Worm (Caenorhabditis elegans): ENCODE results near the gene glr-4.
A peak's percentile ranks its signal among the peaks of the same experiment; 100 is the strongest.

The glr-4 gene

ce11 chrII:7783467-7783959 is 10.6 kb downstream of the glr-4 start, which contains the start of gene skr-17 (continued):
- TF ChIP-seq B0336.3 (GFP tag; IDR thresholded peaks at IDR 0.05), result no peak
- TF ChIP-seq mes-4 (tag; optimal IDR thresholded peaks at IDR 0.05), result no peak
- TF ChIP-seq sptf-2 (GFP tag; optimal IDR thresholded peaks at IDR 0.05), result no peak
- no peak for TF ChIP-seq nfya-1 (tag; optimal IDR thresholded peaks at IDR 0.05; ENCODE audit: borderline replicate concordance, insufficient read depth)
- TF ChIP-seq ceh-91 (GFP tag; IDR thresholded peaks at IDR 0.05), result 0 out of 2 replicates have a peak, but pooled peaks have one; percentile 12
- no peak for TF ChIP-seq nhr-120 (GFP tag; IDR thresholded peaks at IDR 0.05)
- TF ChIP-seq nhr-80 (tag; optimal IDR thresholded peaks at IDR 0.05), result no peak
- no peak for TF ChIP-seq ekl-4 (GFP tag; IDR thresholded peaks at IDR 0.05)
- TF ChIP-seq cebp-1 (GFP tag; IDR thresholded peaks at IDR 0.05), result no peak
- no peak for TF ChIP-seq cebp-1 (tag; optimal IDR thresholded peaks at IDR 0.05)
- TF ChIP-seq hmg-20 (GFP tag; IDR thresholded peaks at IDR 0.05), result no peak
- no peak for TF ChIP-seq zfh-2 (GFP tag; conservative IDR thresholded peaks at IDR 0.05)
- no peak for TF ChIP-seq ztf-22 (GFP tag; optimal IDR thresholded peaks at IDR 0.05)
- no peak for TF ChIP-seq sdz-38 (tag; optimal IDR thresholded peaks at IDR 0.05)
- TF ChIP-seq Y53G8AR.9 (GFP tag; conservative IDR thresholded peaks at IDR 0.05), result no peak
- no peak for TF ChIP-seq B0019.2 (GFP tag; conservative IDR thresholded peaks at IDR 0.05)
- no peak for TF ChIP-seq K12H6.12 (tag; optimal IDR thresholded peaks at IDR 0.05)
- no peak for TF ChIP-seq hlh-12 (tag; optimal IDR thresholded peaks at IDR 0.05)
- no peak for TF ChIP-seq pbrm-1 (GFP tag; IDR thresholded peaks at IDR 0.05)
- no peak for TF ChIP-seq zim-3 (tag; optimal IDR thresholded peaks at IDR 0.05)
- TF ChIP-seq nhr-27 (tag; optimal IDR thresholded peaks at IDR 0.05), result no peak
- no peak for TF ChIP-seq repo-1 (tag; optimal IDR thresholded peaks at IDR 0.05)
- no peak for TF ChIP-seq ztf-25 (GFP tag; IDR thresholded peaks at IDR 0.05)
- no peak for TF ChIP-seq rcor-1 (GFP tag; IDR thresholded peaks at IDR 0.05)
- peak; percentile 63 for TF ChIP-seq efl-1 (GFP tag; optimal IDR thresholded peaks at IDR 0.05)
- peak; percentile 13; the same call in 1 of the 2 replicates for TF ChIP-seq madf-8 (GFP tag; conservative IDR thresholded peaks at IDR 0.05)
- TF ChIP-seq madf-6 (GFP tag; IDR thresholded peaks at IDR 0.05), result peak; percentile 42; the same call in 1 of the 2 replicates
- TF ChIP-seq lir-1 (GFP tag; conservative IDR thresholded peaks at IDR 0.05), result no peak
- TF ChIP-seq Y56A3A.18 (GFP tag; IDR thresholded peaks at IDR 0.05), result no peak
- no peak for TF ChIP-seq lin-35 (GFP tag; optimal IDR thresholded peaks at IDR 0.05)

- no peak for TF ChIP-seq B0035.1 (tag; optimal IDR thresholded peaks at IDR 0.05)
- TF ChIP-seq unc-62 (GFP tag; optimal IDR thresholded peaks at IDR 0.05), result no peak
- no peak for TF ChIP-seq K11D2.4 (GFP tag; IDR thresholded peaks at IDR 0.05)
- TF ChIP-seq attf-5 (GFP tag; optimal IDR thresholded peaks at IDR 0.05), result no peak
- TF ChIP-seq ztf-18 (tag; optimal IDR thresholded peaks at IDR 0.05), result no peak
- TF ChIP-seq xnd-1 (tag; optimal IDR thresholded peaks at IDR 0.05), result peak; percentile 2
- no peak for TF ChIP-seq snpc-3.4 (tag; optimal IDR thresholded peaks at IDR 0.05)
- TF ChIP-seq B0336.3 (GFP tag; IDR thresholded peaks at IDR 0.05), result no peak
- 0 out of 2 replicates have a peak, but pooled peaks have one; percentile 41 for TF ChIP-seq madf-8 (GFP tag; conservative IDR thresholded peaks at IDR 0.05)
- no peak for TF ChIP-seq K12H6.12 (tag; optimal IDR thresholded peaks at IDR 0.05)
- TF ChIP-seq nhr-27 (tag; optimal IDR thresholded peaks at IDR 0.05), result no peak
- no peak for TF ChIP-seq egl-44 (GFP tag; IDR thresholded peaks at IDR 0.05)
- no peak for TF ChIP-seq ztf-26 (tag; optimal IDR thresholded peaks at IDR 0.05)
- TF ChIP-seq hrde-1 (tag; optimal IDR thresholded peaks at IDR 0.05; ENCODE audit: borderline replicate concordance), result no peak
- no peak for TF ChIP-seq ztf-6 (GFP tag; IDR thresholded peaks at IDR 0.05)
- 0 out of 2 replicates have a peak, but pooled peaks have one; percentile 30 for TF ChIP-seq ceh-91 (GFP tag; IDR thresholded peaks at IDR 0.05)
- TF ChIP-seq lir-1 (GFP tag; conservative IDR thresholded peaks at IDR 0.05), result no peak
- TF ChIP-seq gei-17 (GFP tag; optimal IDR thresholded peaks at IDR 0.05), result no peak
- no peak for TF ChIP-seq F57A8.1 (GFP tag; optimal IDR thresholded peaks at IDR 0.05)
- TF ChIP-seq die-1 (tag; optimal IDR thresholded peaks at IDR 0.05), result no peak
- no peak for TF ChIP-seq hsf-1 (GFP tag; IDR thresholded peaks at IDR 0.05)
- no peak for TF ChIP-seq cebp-1 (GFP tag; IDR thresholded peaks at IDR 0.05)
- no peak for TF ChIP-seq cebp-1 (tag; optimal IDR thresholded peaks at IDR 0.05)
- TF ChIP-seq Y95B8A.8 (GFP tag; IDR thresholded peaks at IDR 0.05), result no peak
- no peak for TF ChIP-seq ceh-58 (GFP tag; IDR thresholded peaks at IDR 0.05)
- TF ChIP-seq ccch-3 (GFP tag; optimal IDR thresholded peaks at IDR 0.05), result no peak
- TF ChIP-seq zfh-2 (GFP tag; conservative IDR thresholded peaks at IDR 0.05), result no peak
These were observed 13.0 kb downstream of the glr-4 start, which contains the start of the genes snpc-1.1 and spdl-1 for ce11 chrII:7781102-7781616. snpc-1.1 (minus strand) TSS chrII:7781301. spdl-1 (plus strand) TSS chrII:7781566.
